Fruit fly (Drosophila melanogaster) whole organism, embryonic: ENCODE measurements around the gene CG14100.

Experiments used
- Adf1 ChIP-seq: fragments of 200-800 bp; sonication (Bioruptor generic); IDR thresholded peaks from 2 replicates; pipeline ENCODE4 v1.3.6; 2022; ENCODE audit warnings: missing biosample characterization, missing genetic modification characterization
- BEAF-32 ChIP-seq: fragments of 200-800 bp; sonication (Bioruptor generic); optimal IDR thresholded peaks from 3 replicates; lab custom pipeline; 2017; ENCODE audit warnings: missing biosample characterization, missing genetic modification characterization, mild to moderate bottlenecking, moderate library complexity, missing genetic modification reagents
- Bteb2 ChIP-seq: fragments of 200-800 bp; sonication (Bioruptor generic); optimal IDR thresholded peaks from 2 replicates; lab custom pipeline; 2016; ENCODE audit warnings: missing biosample characterization, missing genetic modification characterization
- CG10274 ChIP-seq: fragments of 200-800 bp; sonication (Bioruptor generic); optimal IDR thresholded peaks from 3 replicates; lab custom pipeline; 2017; ENCODE audit warnings: missing biosample characterization, mild to moderate bottlenecking, missing genetic modification characterization
- CG11723 ChIP-seq: fragments of 200-800 bp; sonication (Bioruptor generic); optimal IDR thresholded peaks from 2 replicates; lab custom pipeline; 2017; ENCODE audit warnings: missing biosample characterization, mild to moderate bottlenecking, missing genetic modification characterization
- CG17361 ChIP-seq: fragments of 200-800 bp; sonication (Bioruptor generic); IDR thresholded peaks from 3 replicates; pipeline ENCODE4 v1.3.6; 2022; ENCODE audit warnings: missing biosample characterization, missing genetic modification characterization
- CG1792 ChIP-seq: fragments of 200-800 bp; sonication (Bioruptor generic); optimal IDR thresholded peaks from 2 replicates; lab custom pipeline; 2016; ENCODE audit warnings: missing biosample characterization, missing genetic modification characterization
- CG30403 ChIP-seq: fragments of 200-800 bp; sonication (Bioruptor generic); optimal IDR thresholded peaks from 3 replicates; lab custom pipeline; 2016; ENCODE audit warnings: missing biosample characterization, missing genetic modification characterization
- CG31388 ChIP-seq: fragments of 200-800 bp; sonication (Bioruptor generic); optimal IDR thresholded peaks from 2 replicates; lab custom pipeline; 2016; ENCODE audit warnings: missing biosample characterization, missing genetic modification characterization
- CG31441 ChIP-seq: fragments of 200-800 bp; sonication (Bioruptor generic); IDR thresholded peaks from 2 replicates; pipeline ENCODE4 v1.3.6; 2022; ENCODE audit warnings: missing biosample characterization, missing genetic modification characterization
- CG3407 ChIP-seq: fragments of 200-800 bp; sonication (Bioruptor generic); optimal IDR thresholded peaks from 2 replicates; lab custom pipeline; 2018; ENCODE audit warnings: missing biosample characterization, mild to moderate bottlenecking, missing genetic modification characterization
- CG34422 ChIP-seq: fragments of 200-800 bp; sonication (Bioruptor generic); IDR thresholded peaks from 3 replicates; pipeline ENCODE4 v1.3.6; 2022; ENCODE audit warnings: missing biosample characterization, missing genetic modification characterization
- CG4424 ChIP-seq: fragments of 200-800 bp; sonication (Bioruptor generic); optimal IDR thresholded peaks from 3 replicates; lab custom pipeline; 2016; ENCODE audit warnings: missing biosample characterization, missing genetic modification characterization
- CG4617 ChIP-seq: fragments of 200-800 bp; sonication (Bioruptor generic); optimal IDR thresholded peaks from 3 replicates; lab custom pipeline; 2016; ENCODE audit warnings: missing biosample characterization, missing genetic modification characterization, borderline replicate concordance
- CG5245 ChIP-seq: fragments of 200-800 bp; sonication (Bioruptor generic); optimal IDR thresholded peaks from 3 replicates; lab custom pipeline; 2016; ENCODE audit warnings: missing biosample characterization, missing genetic modification characterization
- CG5953 ChIP-seq: fragments of 200-800 bp; sonication (Bioruptor generic); IDR thresholded peaks from 2 replicates; pipeline ENCODE4 v1.3.6; 2022; ENCODE audit warnings: missing biosample characterization, missing genetic modification characterization
- CG8765 ChIP-seq: fragments of 200-800 bp; sonication (Bioruptor generic); IDR thresholded peaks from 2 replicates; pipeline ENCODE4 v1.3.6; 2022; ENCODE audit warnings: missing biosample characterization, missing genetic modification characterization
- CG9609 ChIP-seq: fragments of 200-800 bp; sonication (Bioruptor generic); optimal IDR thresholded peaks from 3 replicates; lab custom pipeline; 2016; ENCODE audit warnings: missing biosample characterization, missing genetic modification characterization
- CG9797 ChIP-seq: fragments of 200-800 bp; sonication (Bioruptor generic); optimal IDR thresholded peaks from 3 replicates; lab custom pipeline; 2018; ENCODE audit warnings: missing biosample characterization, mild to moderate bottlenecking, missing genetic modification characterization
- CG9817 ChIP-seq: fragments of 200-800 bp; sonication (Bioruptor generic); optimal IDR thresholded peaks from 2 replicates; lab custom pipeline; 2018; ENCODE audit warnings: missing biosample characterization, mild to moderate bottlenecking, missing genetic modification characterization, moderate library complexity
- Camta ChIP-seq: fragments of 200-800 bp; sonication (Bioruptor generic); optimal IDR thresholded peaks from 2 replicates; lab custom pipeline; 2016; ENCODE audit warnings: missing biosample characterization, missing genetic modification characterization
- D19B ChIP-seq: fragments of 200-800 bp; sonication (Bioruptor generic); optimal IDR thresholded peaks from 2 replicates; lab custom pipeline; 2017; ENCODE audit warnings: missing biosample characterization, mild to moderate bottlenecking, missing genetic modification characterization
- Drgx ChIP-seq: fragments of 200-800 bp; sonication (Bioruptor generic); IDR thresholded peaks from 2 replicates; pipeline ENCODE4 v1.3.6; 2022; ENCODE audit warnings: missing biosample characterization, missing genetic modification characterization
- Hr3 ChIP-seq: fragments of 200-800 bp; sonication (Bioruptor generic); optimal IDR thresholded peaks from 3 replicates; lab custom pipeline; 2016; ENCODE audit warnings: missing biosample characterization, missing genetic modification characterization
- MBD-R2 ChIP-seq: fragments of 200-800 bp; sonication (Bioruptor generic); IDR thresholded peaks from 2 replicates; pipeline ENCODE4 v1.3.6; 2022; ENCODE audit warnings: missing biosample characterization, missing genetic modification characterization
- NFAT ChIP-seq: fragments of 200-800 bp; sonication (Bioruptor generic); IDR thresholded peaks from 2 replicates; pipeline ENCODE4 v1.3.6; 2022; ENCODE audit warnings: missing biosample characterization, missing genetic modification characterization
- Nf-YB ChIP-seq: fragments of 200-800 bp; sonication (Bioruptor generic); optimal IDR thresholded peaks from 3 replicates; lab custom pipeline; 2019; ENCODE audit warnings: missing biosample characterization, mild to moderate bottlenecking, missing genetic modification characterization, moderate library complexity
- Optix ChIP-seq: fragments of 200-800 bp; sonication (Bioruptor generic); IDR thresholded peaks from 3 replicates; pipeline ENCODE4 v1.3.6; 2022; ENCODE audit warnings: missing biosample characterization, missing genetic modification characterization
- Sox102F ChIP-seq: fragments of 200-800 bp; sonication (Bioruptor generic); optimal IDR thresholded peaks from 2 replicates; lab custom pipeline; 2018; ENCODE audit warnings: missing biosample characterization, mild to moderate bottlenecking, missing genetic modification characterization, moderate library complexity
- Ssrp ChIP-seq: fragments of 200-800 bp; sonication (Bioruptor generic); optimal IDR thresholded peaks from 2 replicates; lab custom pipeline; 2018; ENCODE audit warnings: missing biosample characterization, mild to moderate bottlenecking, missing genetic modification characterization, moderate library complexity
- TFAM ChIP-seq: fragments of 200-800 bp; sonication (Bioruptor generic); optimal IDR thresholded peaks from 2 replicates; lab custom pipeline; 2017; ENCODE audit warnings: missing biosample characterization, missing genetic modification characterization, inconsistent platforms
- Vsx1 ChIP-seq: fragments of 200-800 bp; sonication (Bioruptor generic); optimal IDR thresholded peaks from 2 replicates; lab custom pipeline; 2017; ENCODE audit warnings: missing biosample characterization, mild to moderate bottlenecking, missing genetic modification characterization, missing genetic modification reagents
- al ChIP-seq: fragments of 200-800 bp; sonication (Bioruptor generic); IDR thresholded peaks from 2 replicates; pipeline ENCODE4 v1.3.6; 2022; ENCODE audit warnings: missing biosample characterization, missing genetic modification characterization
- aop ChIP-seq: fragments of 200-800 bp; sonication (Bioruptor generic); IDR thresholded peaks from 2 replicates; pipeline ENCODE4 v1.3.6; 2022; ENCODE audit warnings: missing biosample characterization, missing genetic modification characterization
- br ChIP-seq: fragments of >200 bp; optimal IDR thresholded peaks from 2 replicates; lab custom pipeline; 2017
- bsh ChIP-seq, 2 experiments: fragments of 200-800 bp; sonication (Bioruptor generic); optimal IDR thresholded peaks; 2 replicates each; lab custom pipeline; 2017 to 2018; ENCODE audit warnings: mild to moderate bottlenecking in 2 of 2, missing biosample characterization in 2 of 2, missing genetic modification characterization in 2 of 2, moderate library complexity in 1 of 2
- corto ChIP-seq: fragments of 200-800 bp; sonication (Bioruptor generic); optimal IDR thresholded peaks from 2 replicates; lab custom pipeline; 2016; ENCODE audit warnings: missing biosample characterization, mild to moderate bottlenecking, missing genetic modification characterization, moderate library complexity
- crc ChIP-seq: fragments of 200-800 bp; sonication (Bioruptor generic); optimal IDR thresholded peaks from 2 replicates; lab custom pipeline; 2016; ENCODE audit warnings: missing biosample characterization, missing genetic modification characterization
- gem ChIP-seq: fragments of 200-800 bp; sonication (Bioruptor generic); optimal IDR thresholded peaks from 2 replicates; lab custom pipeline; 2019; ENCODE audit warnings: missing biosample characterization, mild to moderate bottlenecking, missing genetic modification characterization, moderate library complexity
- gt ChIP-seq: fragments of 200-800 bp; sonication (Bioruptor generic); IDR thresholded peaks from 2 replicates; pipeline ENCODE4 v1.3.6; 2022; ENCODE audit warnings: missing biosample characterization, missing genetic modification characterization
- jing ChIP-seq: fragments of 200-800 bp; sonication (Bioruptor generic); optimal IDR thresholded peaks from 2 replicates; lab custom pipeline; 2018; ENCODE audit warnings: missing biosample characterization, mild to moderate bottlenecking, missing genetic modification characterization
- lilli ChIP-seq: fragments of 200-800 bp; sonication (Bioruptor generic); optimal IDR thresholded peaks from 3 replicates; lab custom pipeline; 2016; ENCODE audit warnings: missing biosample characterization, missing genetic modification characterization
- nerfin-2 ChIP-seq: fragments of 200-800 bp; sonication (Bioruptor generic); IDR thresholded peaks from 2 replicates; pipeline ENCODE4 v1.3.6; 2022; ENCODE audit warnings: missing biosample characterization, missing genetic modification characterization; ENCODE audit not compliant: partially characterized antibody
- nom ChIP-seq: fragments of 200-800 bp; sonication (Bioruptor generic); optimal IDR thresholded peaks from 2 replicates; lab custom pipeline; 2017; ENCODE audit warnings: missing biosample characterization, missing genetic modification characterization, mild to moderate bottlenecking, moderate library complexity, missing genetic modification reagents
- oc ChIP-seq: fragments of 200-800 bp; sonication (Bioruptor generic); optimal IDR thresholded peaks from 2 replicates; lab custom pipeline; 2018; ENCODE audit warnings: missing biosample characterization, mild to moderate bottlenecking, missing genetic modification characterization, moderate library complexity
- pita ChIP-seq: fragments of 200-800 bp; sonication (Bioruptor generic); optimal IDR thresholded peaks from 2 replicates; lab custom pipeline; 2017; ENCODE audit warnings: missing biosample characterization, mild to moderate bottlenecking, missing genetic modification characterization
- ranshi ChIP-seq: fragments of 200-800 bp; sonication (Bioruptor generic); IDR thresholded peaks from 2 replicates; pipeline ENCODE4 v1.3.6; 2022; ENCODE audit warnings: missing biosample characterization, missing genetic modification characterization
- repo ChIP-seq: fragments of 200-800 bp; sonication (Bioruptor generic); optimal IDR thresholded peaks from 2 replicates; lab custom pipeline; 2016; ENCODE audit warnings: missing biosample characterization, missing genetic modification characterization
- ro ChIP-seq: fragments of 200-800 bp; sonication (Bioruptor generic); IDR thresholded peaks from 2 replicates; pipeline ENCODE4 v1.3.6; 2022; ENCODE audit warnings: missing biosample characterization, missing genetic modification characterization
- so ChIP-seq: fragments of 200-800 bp; sonication (Bioruptor generic); IDR thresholded peaks from 3 replicates; pipeline ENCODE4 v1.3.6; 2022; ENCODE audit warnings: missing biosample characterization, missing genetic modification characterization
- vvl ChIP-seq: fragments of 200-800 bp; sonication (Bioruptor generic); IDR thresholded peaks from 2 replicates; pipeline ENCODE4 v1.3.6; 2022; ENCODE audit warnings: missing biosample characterization, missing genetic modification characterization
- yki ChIP-seq: fragments of >200 bp; optimal IDR thresholded peaks from 3 replicates; lab custom pipeline; 2018

CG14100 gene

dm6 chr3L:19552136-19552773, 38.1 kb downstream of the CG14100 start, which contains the start of the genes Ltn1 and CG9300 (continued):
- TF ChIP-seq repo = no peak
- no peak for TF ChIP-seq Bteb2
- no peak for TF ChIP-seq TFAM (GFP tag; lab: Kevin White, UChicago)
- no peak for TF ChIP-seq Adf1
- peak; percentile 28 for TF ChIP-seq CG9609 (GFP tag; lab: Kevin White, UChicago)
- TF ChIP-seq Drgx (GFP tag; lab: Robert Waterston, UW) = no peak
- TF ChIP-seq CG9797 (GFP tag; lab: Kevin White, UChicago) = peak; percentile 59
- no peak for TF ChIP-seq jing (GFP tag; lab: Kevin White, UChicago)
- peak; percentile 44 for TF ChIP-seq ranshi (GFP tag; lab: Robert Waterston, UW)
- no peak for TF ChIP-seq corto (GFP tag; lab: Kevin White, UChicago)
- no peak for TF ChIP-seq Hr3
- TF ChIP-seq CG10274 (GFP tag; lab: Kevin White, UChicago) = no peak
- no peak for TF ChIP-seq al (GFP tag; lab: Robert Waterston, UW)
- 0 out of 3 replicates have a peak, but pooled peaks have one; percentile 44 for TF ChIP-seq so
- TF ChIP-seq CG4617 = peak; percentile 93
- no peak for TF ChIP-seq oc (tag; lab: Kevin White, UChicago)
- TF ChIP-seq CG31441 (GFP tag; lab: Robert Waterston, UW) = no peak
- TF ChIP-seq vvl (GFP tag; lab: Robert Waterston, UW) = no peak
- peak; percentile 50; the same call in 1 of the 2 replicates for TF ChIP-seq NFAT (GFP tag; lab: Robert Waterston, UW)
- peak; percentile 97 for TF ChIP-seq MBD-R2 (GFP tag; lab: Robert Waterston, UW)
- TF ChIP-seq crc (GFP tag; lab: Kevin White, UChicago) = peak; percentile 21
- TF ChIP-seq CG11723 = no peak
- peak; percentile 6 for TF ChIP-seq CG9817 (tag; lab: Kevin White, UChicago)
- no peak for TF ChIP-seq Camta (GFP tag; lab: Kevin White, UChicago)
- no peak for TF ChIP-seq D19B (GFP tag; lab: Kevin White, UChicago)
- TF ChIP-seq gem = no peak
- TF ChIP-seq CG17361 (GFP tag; lab: Robert Waterston, UW) = no peak
- TF ChIP-seq bsh (GFP tag; optimal IDR thresholded peaks at IDR 0.05; lab: Kevin White, UChicago) = no peak
- TF ChIP-seq Vsx1 = no peak
- TF ChIP-seq BEAF-32 (GFP tag; lab: Kevin White, UChicago) = peak; percentile 69
- no peak for TF ChIP-seq gt
- TF ChIP-seq Nf-YB (GFP tag; lab: Kevin White, UChicago) = no peak
- peak; percentile 4 for TF ChIP-seq CG4424 (GFP tag; lab: Kevin White, UChicago)
- TF ChIP-seq Optix = no peak; the same call in 2 of the 3 replicates
- TF ChIP-seq nom = no peak
- TF ChIP-seq br (lab: Kevin White, UChicago) = no peak
- TF ChIP-seq ro (GFP tag; lab: Robert Waterston, UW) = no peak
- TF ChIP-seq CG31388 = no peak
- TF ChIP-seq Sox102F (GFP tag; lab: Kevin White, UChicago) = no peak
- no peak for TF ChIP-seq CG1792 (GFP tag; lab: Kevin White, UChicago)
- no peak for TF ChIP-seq Ssrp (tag; lab: Kevin White, UChicago)
- no peak for TF ChIP-seq CG3407
- no peak for TF ChIP-seq pita (GFP tag; lab: Kevin White, UChicago)
- TF ChIP-seq lilli (GFP tag; lab: Kevin White, UChicago) = peak; percentile 14
- TF ChIP-seq CG5245 (GFP tag; lab: Kevin White, UChicago) = no peak
- no peak for TF ChIP-seq aop (GFP tag; lab: Robert Waterston, UW)
- no peak for TF ChIP-seq CG5953
- no peak for TF ChIP-seq yki (lab: Kevin White, UChicago)
- TF ChIP-seq CG30403 = peak; percentile 23
- peak; percentile 93 for TF ChIP-seq CG34422
- TF ChIP-seq CG8765 (GFP tag; lab: Robert Waterston, UW) = no peak
- no peak for TF ChIP-seq nerfin-2 (GFP tag; lab: Robert Waterston, UW)
